Worm (Caenorhabditis elegans): Measurements from ENCODE around the gene cux-7.

ce11 chrIII:7566098-7566497 is 45.5 kb upstream of the cux-7 start, which contains the start of gene ttr-32:
- no peak for TF ChIP-seq tbp1 (GFP tag; optimal IDR thresholded peaks at IDR 0.05)
- no peak for TF ChIP-seq unc-62 (GFP tag; optimal IDR thresholded peaks at IDR 0.05)
- no peak for TF ChIP-seq dpl-1 (GFP tag; optimal IDR thresholded peaks at IDR 0.05)
- TF ChIP-seq zfh-2 (GFP tag; conservative IDR thresholded peaks at IDR 0.05), result no peak
- TF ChIP-seq ceh-27 (GFP tag; optimal IDR thresholded peaks at IDR 0.05), result no peak
- no peak for TF ChIP-seq lsl-1 (GFP tag; optimal IDR thresholded peaks at IDR 0.05)
- no peak for TF ChIP-seq bed-2 (GFP tag; IDR thresholded peaks at IDR 0.05)
- no peak for TF ChIP-seq F10E7.11 (tag; optimal IDR thresholded peaks at IDR 0.05)
